Worm (Caenorhabditis elegans): ENCODE measurements around the gene acp-4.

DNA sequence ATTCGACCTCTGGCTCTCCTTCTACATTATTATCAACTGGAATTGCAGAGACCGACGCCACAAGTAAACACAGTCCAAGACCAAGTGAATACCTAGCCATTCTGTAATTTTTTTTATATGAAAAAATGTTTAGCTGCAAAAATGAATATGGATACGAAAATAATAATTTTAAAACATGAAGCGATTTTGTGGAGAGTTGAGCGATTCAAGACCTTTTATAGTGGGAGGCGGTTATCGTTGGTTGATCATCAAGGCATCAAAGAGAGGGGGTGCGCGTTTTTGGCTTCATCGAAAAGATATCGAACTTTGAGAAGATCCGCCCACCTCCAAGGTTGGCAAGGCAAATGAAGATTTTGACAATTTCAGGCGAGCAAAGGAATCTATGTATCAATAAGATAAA is 11.8 kb upstream of the acp-4 start, which contains the start of gene cut-3:
- TF ChIP-seq fos-1 (tag; optimal IDR thresholded peaks at IDR 0.05), result no peak
- no peak for TF ChIP-seq pqm-1 (tag; optimal IDR thresholded peaks at IDR 0.05)
- no peak for TF ChIP-seq mdl-1 (tag; optimal IDR thresholded peaks at IDR 0.05)
- TF ChIP-seq pax-3 (tag; optimal IDR thresholded peaks at IDR 0.05), result no peak
- no peak for TF ChIP-seq nhr-76 (tag; optimal IDR thresholded peaks at IDR 0.05)
- no peak for TF ChIP-seq mab-9 (GFP tag; IDR thresholded peaks at IDR 0.05)

Measured in whole organism, L1 larva.